Worm (Caenorhabditis elegans): ENCODE measurements around the gene pqn-94.

pqn-94 gene

DNA sequence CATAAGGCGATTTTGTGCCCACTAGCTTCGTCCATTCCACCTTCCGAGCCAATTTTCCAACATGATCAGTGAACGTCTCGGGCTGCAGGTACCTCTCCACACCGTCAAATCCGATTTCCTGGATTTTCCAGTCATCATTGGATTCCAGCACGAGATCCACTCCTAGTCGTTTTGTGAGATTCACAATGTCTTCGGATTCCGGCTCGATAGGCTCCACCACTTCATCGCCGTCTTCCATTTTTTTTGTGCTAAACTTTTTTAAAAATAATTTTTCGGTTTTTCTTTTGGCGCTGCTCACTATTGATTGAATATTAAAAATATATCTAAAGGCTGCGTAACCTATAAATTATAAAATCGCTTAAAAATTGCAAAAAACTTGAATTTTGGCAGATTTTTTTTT lies 12.7 kb downstream of the pqn-94 start, which contains the start of gene mdt-17 (continued):
- TF ChIP-seq die-1 (tag; optimal IDR thresholded peaks at IDR 0.05): no peak
- no peak for TF ChIP-seq aptf-3 (GFP tag; IDR thresholded peaks at IDR 0.05)
- TF ChIP-seq aptf-2 (GFP tag; conservative IDR thresholded peaks at IDR 0.05): no peak
- no peak for TF ChIP-seq mcd-1 (GFP tag; IDR thresholded peaks at IDR 0.05)
- peak; percentile 15 for TF ChIP-seq ceh-79 (tag; optimal IDR thresholded peaks at IDR 0.05)
- peak; percentile 41 for TF ChIP-seq chd-7 (tag; optimal IDR thresholded peaks at IDR 0.05)
- peak; percentile 82; the same call in 1 of the 2 replicates for TF ChIP-seq ekl-4 (GFP tag; IDR thresholded peaks at IDR 0.05)
- peak; percentile 46 for TF ChIP-seq repo-1 (tag; optimal IDR thresholded peaks at IDR 0.05)
- no peak for TF ChIP-seq lag-1 (GFP tag; IDR thresholded peaks at IDR 0.05)
- TF ChIP-seq somi-1 (GFP tag; optimal IDR thresholded peaks at IDR 0.05): no peak
- no peak for TF ChIP-seq ztf-3 (GFP tag; optimal IDR thresholded peaks at IDR 0.05)
- no peak for TF ChIP-seq ZK185.1 (tag; optimal IDR thresholded peaks at IDR 0.05; ENCODE audit: poor library complexity, severe bottlenecking)
- no peak for TF ChIP-seq egl-44 (GFP tag; IDR thresholded peaks at IDR 0.05)
- no peak for TF ChIP-seq lin-54 (GFP tag; optimal IDR thresholded peaks at IDR 0.05)
- TF ChIP-seq unc-130 (GFP tag; optimal IDR thresholded peaks at IDR 0.05): no peak
- TF ChIP-seq T26A5.8 (tag; optimal IDR thresholded peaks at IDR 0.05): no peak
- TF ChIP-seq Y95B8A.8 (GFP tag; IDR thresholded peaks at IDR 0.05): 0 out of 2 replicates have a peak, but pooled peaks have one; percentile 22
- TF ChIP-seq fkh-3 (tag; optimal IDR thresholded peaks at IDR 0.05): no peak
- 0 out of 2 replicates have a peak, but pooled peaks have one; percentile 44 for TF ChIP-seq ztf-25 (GFP tag; IDR thresholded peaks at IDR 0.05)
- no peak for TF ChIP-seq hlh-12 (tag; optimal IDR thresholded peaks at IDR 0.05)
- no peak for TF ChIP-seq bed-1 (GFP tag; IDR thresholded peaks at IDR 0.05)
- no peak for TF ChIP-seq nhr-120 (GFP tag; IDR thresholded peaks at IDR 0.05)
- TF ChIP-seq snpc-1.3 (tag; optimal IDR thresholded peaks at IDR 0.05; ENCODE audit: insufficient read depth): no peak
- TF ChIP-seq K12H6.12 (tag; optimal IDR thresholded peaks at IDR 0.05): no peak
- no peak for TF ChIP-seq F23B12.7 (tag; optimal IDR thresholded peaks at IDR 0.05; ENCODE audit: insufficient read depth)
- TF ChIP-seq pha-4 (tag; optimal IDR thresholded peaks at IDR 0.05): no peak
- TF ChIP-seq ztf-26 (tag; optimal IDR thresholded peaks at IDR 0.05): no peak
- peak; percentile 21 for TF ChIP-seq hrde-1 (tag; optimal IDR thresholded peaks at IDR 0.05; ENCODE audit: borderline replicate concordance)
- peak; percentile 80 for TF ChIP-seq B0336.3 (GFP tag; IDR thresholded peaks at IDR 0.05)

ce11 chrV:20249438-20250120 lies 30.1 kb downstream of the pqn-94 start, which contains the start of gene swsn-1:
Gene swsn-1 (minus strand): TSS chrV:20249488.
- TF ChIP-seq madf-3 (GFP tag; IDR thresholded peaks at IDR 0.05) (no peak), F49E8.2 (tag; optimal IDR thresholded peaks at IDR 0.05; ENCODE audit: insufficient read depth) (peak; percentile 5), zim-3 (tag; optimal IDR thresholded peaks at IDR 0.05) (peak; percentile 20), hmg-1.2 (GFP tag; IDR thresholded peaks at IDR 0.05) (peak; percentile 98), D2030.7 (GFP tag; IDR thresholded peaks at IDR 0.05) (peak; percentile 72), Y53F4B.3 (GFP tag; IDR thresholded peaks at IDR 0.05) (no peak), dpl-1 (GFP tag; optimal IDR thresholded peaks at IDR 0.05) (peak; percentile 23), madf-6 (GFP tag; IDR thresholded peaks at IDR 0.05) (peak; percentile 62), dox-1 (GFP tag; IDR thresholded peaks at IDR 0.05) (peak; percentile 57), F23B12.7 (tag; optimal IDR thresholded peaks at IDR 0.05; ENCODE audit: insufficient read depth) (peak; percentile 19), cebp-2 (GFP tag; IDR thresholded peaks at IDR 0.05) (no peak), ceh-100 (GFP tag; IDR thresholded peaks at IDR 0.05) (peak; percentile 53; the same call in 1 of the 2 replicates), egrh-3 (GFP tag; IDR thresholded peaks at IDR 0.05) (no peak; the same call in 1 of the 2 replicates), B0336.3 (GFP tag; IDR thresholded peaks at IDR 0.05) (0 out of 2 replicates have a peak, but pooled peaks have one; percentile 27), snpc-4 (GFP tag; optimal IDR thresholded peaks at IDR 0.05) (no peak), snpc-4 (tag; optimal IDR thresholded peaks at IDR 0.05) (peak in 1 of 4 experiments; percentile 23), efl-1 (GFP tag; optimal IDR thresholded peaks at IDR 0.05) (peak; percentile 66), lin-54 (GFP tag; optimal IDR thresholded peaks at IDR 0.05) (peak; percentile 34), attf-3 (GFP tag; conservative IDR thresholded peaks at IDR 0.05) (no peak), cebp-1 (GFP tag; IDR thresholded peaks at IDR 0.05) (no peak), cebp-1 (tag; optimal IDR thresholded peaks at IDR 0.05) (peak; percentile 51), pbrm-1 (GFP tag; IDR thresholded peaks at IDR 0.05) (0 out of 2 replicates have a peak, but pooled peaks have one; percentile 15), mcd-1 (GFP tag; IDR thresholded peaks at IDR 0.05) (0 out of 2 replicates have a peak, but pooled peaks have one; percentile 37)

Measured in whole organism, young adult.